Fruit fly (Drosophila melanogaster) whole organism, embryonic: ENCODE measurements around the gene Lasp.
A peak's percentile ranks its signal among the peaks of the same experiment; 100 is the strongest.

Experiments used
- Aef1 ChIP-seq: fragments of 200-800 bp; sonication (Bioruptor generic); IDR thresholded peaks from 3 replicates; pipeline ENCODE4 v1.3.6; 2022; ENCODE audit warnings: missing biosample characterization, missing genetic modification characterization
- Awh ChIP-seq: fragments of 200-800 bp; sonication (Bioruptor generic); IDR thresholded peaks from 2 replicates; pipeline ENCODE4, ENCODE4 v1.3.6; 2022; ENCODE audit warnings: missing biosample characterization, missing genetic modification characterization
- CG11456 ChIP-seq: fragments of 200-800 bp; sonication (Bioruptor generic); IDR thresholded peaks from 3 replicates; pipeline ENCODE4 v1.3.6; 2022; ENCODE audit warnings: missing biosample characterization, missing genetic modification characterization
- CG13424 ChIP-seq: fragments of 200-800 bp; sonication (Bioruptor generic); optimal IDR thresholded peaks from 2 replicates; lab custom pipeline; 2019; ENCODE audit warnings: missing biosample characterization, mild to moderate bottlenecking, missing genetic modification characterization, moderate library complexity
- CG14050 ChIP-seq: fragments of 200-800 bp; sonication (Bioruptor generic); IDR thresholded peaks from 3 replicates; pipeline ENCODE4 v1.3.6; 2022; ENCODE audit warnings: missing biosample characterization, missing genetic modification characterization
- CG1529 ChIP-seq: fragments of 200-800 bp; sonication (Bioruptor generic); optimal IDR thresholded peaks from 3 replicates; lab custom pipeline; 2018; ENCODE audit warnings: missing biosample characterization, missing genetic modification characterization
- CG17829 ChIP-seq: fragments of 200-800 bp; optimal IDR thresholded peaks from 2 replicates; lab custom pipeline; 2019; ENCODE audit warnings: missing biosample characterization, mild to moderate bottlenecking, missing genetic modification characterization, moderate library complexity
- CG18262 ChIP-seq: fragments of 200-800 bp; optimal IDR thresholded peaks from 3 replicates; lab custom pipeline; 2019; ENCODE audit warnings: missing biosample characterization, mild to moderate bottlenecking, missing genetic modification characterization, moderate library complexity
- CG2202 ChIP-seq: fragments of 200-800 bp; sonication (Bioruptor generic); optimal IDR thresholded peaks from 2 replicates; lab custom pipeline; 2018; ENCODE audit warnings: missing biosample characterization, mild to moderate bottlenecking, missing genetic modification characterization
- CG3281 ChIP-seq: fragments of 200-800 bp; sonication (Bioruptor generic); optimal IDR thresholded peaks from 3 replicates; lab custom pipeline; 2017; ENCODE audit warnings: missing biosample characterization, mild to moderate bottlenecking, missing genetic modification characterization
- CG4328 ChIP-seq: fragments of 200-800 bp; sonication (Bioruptor generic); optimal IDR thresholded peaks from 3 replicates; lab custom pipeline; 2017; ENCODE audit warnings: missing biosample characterization, missing genetic modification reagents, missing genetic modification characterization
- CG4617 ChIP-seq: fragments of 200-800 bp; sonication (Bioruptor generic); optimal IDR thresholded peaks from 3 replicates; lab custom pipeline; 2016; ENCODE audit warnings: missing biosample characterization, missing genetic modification characterization, borderline replicate concordance
- CG4820 ChIP-seq: fragments of 200-800 bp; sonication (Bioruptor generic); optimal IDR thresholded peaks from 3 replicates; lab custom pipeline; 2016; ENCODE audit warnings: missing biosample characterization, missing genetic modification characterization
- CG6854 ChIP-seq: fragments of 200-800 bp; sonication (Bioruptor generic); optimal IDR thresholded peaks from 3 replicates; lab custom pipeline; 2017; ENCODE audit warnings: missing biosample characterization, mild to moderate bottlenecking, missing genetic modification characterization
- CG7271 ChIP-seq: fragments of 200-800 bp; sonication (Bioruptor generic); optimal IDR thresholded peaks from 2 replicates; lab custom pipeline; 2018; ENCODE audit warnings: missing biosample characterization, mild to moderate bottlenecking, missing genetic modification characterization, moderate library complexity
- CG7928 ChIP-seq: fragments of 200-800 bp; sonication (Bioruptor generic); optimal IDR thresholded peaks from 2 replicates; lab custom pipeline; 2017; ENCODE audit warnings: missing biosample characterization, mild to moderate bottlenecking, missing genetic modification characterization
- CG8290 ChIP-seq, 3 experiments: fragments of 200-800 bp; sonication (Bioruptor generic); optimal IDR thresholded peaks; 2 replicates each; lab custom pipeline; 2016 to 2019; ENCODE audit warnings: missing biosample characterization in 3 of 3, missing genetic modification characterization in 3 of 3, mild to moderate bottlenecking in 2 of 3, moderate library complexity in 1 of 3
- CG8944 ChIP-seq: fragments of 200-800 bp; sonication (Bioruptor generic); optimal IDR thresholded peaks from 3 replicates; lab custom pipeline; 2016; ENCODE audit warnings: missing biosample characterization, missing genetic modification characterization
- CG9215 ChIP-seq: fragments of 200-800 bp; sonication (Bioruptor generic); IDR thresholded peaks from 2 replicates; pipeline ENCODE4 v1.3.6; 2022; ENCODE audit warnings: missing biosample characterization, missing genetic modification characterization
- CG9876 ChIP-seq: fragments of 200-800 bp; sonication (Bioruptor generic); optimal IDR thresholded peaks from 2 replicates; lab custom pipeline; 2016; ENCODE audit warnings: missing biosample characterization, missing genetic modification characterization
- Dll ChIP-seq: fragments of 200-800 bp; sonication (Bioruptor generic); IDR thresholded peaks from 4 replicates; pipeline ENCODE4 v1.3.6; 2022; ENCODE audit warnings: missing biosample characterization, missing genetic modification characterization; ENCODE audit not compliant: partially characterized antibody
- GATAe ChIP-seq: fragments of 200-800 bp; sonication (Bioruptor generic); conservative IDR thresholded peaks from 2 replicates; pipeline ENCODE4 v1.3.6; 2022; ENCODE audit warnings: missing biosample characterization, missing genetic modification characterization
- Hey ChIP-seq: fragments of 200-800 bp; sonication (Bioruptor generic); optimal IDR thresholded peaks from 3 replicates; lab custom pipeline; 2018; ENCODE audit warnings: missing biosample characterization, mild to moderate bottlenecking, missing genetic modification characterization
- Jarid2 ChIP-seq: fragments of 200-800 bp; sonication (Bioruptor generic); optimal IDR thresholded peaks from 3 replicates; lab custom pipeline; 2017; ENCODE audit warnings: mild to moderate bottlenecking, missing biosample characterization, missing genetic modification reagents, missing genetic modification characterization
- MESR4 ChIP-seq: fragments of 200-800 bp; sonication (Bioruptor generic); optimal IDR thresholded peaks from 2 replicates; lab custom pipeline; 2018; ENCODE audit warnings: missing biosample characterization, mild to moderate bottlenecking, missing genetic modification characterization, moderate library complexity
- Max ChIP-seq: fragments of 200-800 bp; sonication (Bioruptor generic); optimal IDR thresholded peaks from 2 replicates; lab custom pipeline; 2016; ENCODE audit warnings: missing biosample characterization, mild to moderate bottlenecking, missing genetic modification characterization
- NK7.1 ChIP-seq: fragments of 200-800 bp; sonication (Bioruptor generic); optimal IDR thresholded peaks from 3 replicates; lab custom pipeline; 2016; ENCODE audit warnings: missing biosample characterization, missing genetic modification characterization
- Nf-YC ChIP-seq: fragments of 200-800 bp; optimal IDR thresholded peaks from 3 replicates; lab custom pipeline; 2019; ENCODE audit warnings: missing biosample characterization, mild to moderate bottlenecking, missing genetic modification characterization, moderate library complexity
- Ravus ChIP-seq: fragments of 200-800 bp; sonication (Bioruptor generic); IDR thresholded peaks from 2 replicates; pipeline ENCODE4 v1.3.6; 2022; ENCODE audit warnings: missing biosample characterization, missing genetic modification characterization
- Ssrp ChIP-seq: fragments of 200-800 bp; sonication (Bioruptor generic); optimal IDR thresholded peaks from 2 replicates; lab custom pipeline; 2018; ENCODE audit warnings: missing biosample characterization, mild to moderate bottlenecking, missing genetic modification characterization, moderate library complexity
- ac ChIP-seq: fragments of 200-800 bp; sonication (Bioruptor generic); optimal IDR thresholded peaks from 3 replicates; lab custom pipeline; 2017; ENCODE audit warnings: missing biosample characterization, mild to moderate bottlenecking, missing genetic modification characterization
- dan ChIP-seq: fragments of 200-800 bp; sonication (Bioruptor generic); IDR thresholded peaks from 2 replicates; pipeline ENCODE4 v1.3.6; 2022; ENCODE audit warnings: missing biosample characterization, missing genetic modification characterization
- dati ChIP-seq: fragments of 200-800 bp; sonication (Bioruptor generic); IDR thresholded peaks from 2 replicates; pipeline ENCODE4 v1.3.6; 2022; ENCODE audit warnings: missing biosample characterization, missing genetic modification characterization
- emc ChIP-seq: fragments of 200-800 bp; sonication (Bioruptor generic); optimal IDR thresholded peaks from 2 replicates; lab custom pipeline; 2016; ENCODE audit warnings: missing biosample characterization, missing genetic modification characterization
- ham ChIP-seq: fragments of 200-800 bp; sonication (Bioruptor generic); IDR thresholded peaks from 2 replicates; pipeline ENCODE4 v1.3.6; 2022; ENCODE audit warnings: missing biosample characterization, missing genetic modification characterization
- ind ChIP-seq: fragments of 200-800 bp; sonication (Bioruptor generic); optimal IDR thresholded peaks from 3 replicates; lab custom pipeline; 2016; ENCODE audit warnings: missing biosample characterization, missing genetic modification characterization
- inv ChIP-seq: fragments of 200-800 bp; sonication (Bioruptor generic); IDR thresholded peaks from 2 replicates; pipeline ENCODE4 v1.3.6; 2022; ENCODE audit warnings: missing biosample characterization, missing genetic modification characterization; ENCODE audit not compliant: partially characterized antibody
- jing ChIP-seq: fragments of 200-800 bp; sonication (Bioruptor generic); optimal IDR thresholded peaks from 2 replicates; lab custom pipeline; 2018; ENCODE audit warnings: missing biosample characterization, mild to moderate bottlenecking, missing genetic modification characterization
- maf-S ChIP-seq: fragments of 200-800 bp; sonication (Bioruptor generic); optimal IDR thresholded peaks from 2 replicates; lab custom pipeline; 2016; ENCODE audit warnings: missing biosample characterization, missing genetic modification characterization
- nerfin-2 ChIP-seq: fragments of 200-800 bp; sonication (Bioruptor generic); IDR thresholded peaks from 2 replicates; pipeline ENCODE4 v1.3.6; 2022; ENCODE audit warnings: missing biosample characterization, missing genetic modification characterization; ENCODE audit not compliant: partially characterized antibody
- p53 ChIP-seq: fragments of 200-800 bp; sonication (Bioruptor generic); optimal IDR thresholded peaks from 2 replicates; lab custom pipeline; 2016; ENCODE audit warnings: missing biosample characterization, missing genetic modification characterization
- phol ChIP-seq: fragments of 200-800 bp; sonication (Bioruptor generic); optimal IDR thresholded peaks from 3 replicates; lab custom pipeline; 2018; ENCODE audit warnings: missing biosample characterization, mild to moderate bottlenecking, missing genetic modification characterization, moderate library complexity
- psq ChIP-seq: fragments of 200-800 bp; sonication (Bioruptor generic); optimal IDR thresholded peaks from 2 replicates; lab custom pipeline; 2017; ENCODE audit warnings: missing biosample characterization, missing genetic modification characterization
- pum ChIP-seq: fragments of 200-800 bp; sonication (Bioruptor generic); optimal IDR thresholded peaks from 2 replicates; lab custom pipeline; 2016; ENCODE audit warnings: missing biosample characterization, missing genetic modification characterization
- salm ChIP-seq: fragments of 200-800 bp; sonication (Bioruptor generic); optimal IDR thresholded peaks from 2 replicates; lab custom pipeline; 2018; ENCODE audit warnings: missing biosample characterization, mild to moderate bottlenecking, missing genetic modification characterization
- sens ChIP-seq: fragments of 200-800 bp; sonication (Bioruptor generic); peaks from one replicate; lab custom pipeline; 2016; ENCODE audit warnings: missing biosample characterization, missing genetic modification characterization
- stwl ChIP-seq: fragments of 200-800 bp; sonication (Bioruptor generic); optimal IDR thresholded peaks from 3 replicates; lab custom pipeline; 2018; ENCODE audit warnings: missing biosample characterization, mild to moderate bottlenecking, missing genetic modification characterization, moderate library complexity
- unc-4 ChIP-seq: fragments of 200-800 bp; sonication (Bioruptor generic); IDR thresholded peaks from 2 replicates; pipeline ENCODE4 v1.3.6; 2022; ENCODE audit warnings: missing biosample characterization, missing genetic modification characterization; ENCODE audit not compliant: partially characterized antibody
- wek ChIP-seq: fragments of 200-800 bp; sonication (Bioruptor generic); optimal IDR thresholded peaks from 3 replicates; lab custom pipeline; 2018; ENCODE audit warnings: missing biosample characterization, mild to moderate bottlenecking, missing genetic modification characterization, moderate library complexity
- wor ChIP-seq: fragments of 200-800 bp; sonication (Bioruptor generic); IDR thresholded peaks from 2 replicates; pipeline ENCODE4 v1.3.6; 2022; ENCODE audit warnings: missing biosample characterization, missing genetic modification characterization
- zfh1 ChIP-seq: fragments of 200-800 bp; sonication (Bioruptor generic); IDR thresholded peaks from 3 replicates; pipeline ENCODE4 v1.3.6; 2022; ENCODE audit warnings: missing biosample characterization, missing genetic modification characterization

Gene Lasp

dm6 chr3L:16642088-16642507 lies 69.4 kb downstream of the Lasp start (continued):
- TF ChIP-seq unc-4 (GFP tag; lab: Robert Waterston, UW), result no peak
- peak; percentile 27 for TF ChIP-seq Max (GFP tag; lab: Kevin White, UChicago)
- TF ChIP-seq Dll, result no peak
- peak; percentile 48 for TF ChIP-seq CG4820
- peak; percentile 94 for TF ChIP-seq sens (GFP tag; lab: Kevin White, UChicago)
- no peak for TF ChIP-seq maf-S
- peak; percentile 49 for TF ChIP-seq pum (GFP tag; lab: Kevin White, UChicago)
- no peak for TF ChIP-seq Jarid2 (GFP tag; lab: Kevin White, UChicago)
- TF ChIP-seq ham (GFP tag; lab: Robert Waterston, UW), result no peak
- TF ChIP-seq CG3281, result no peak
- TF ChIP-seq dati, result 0 out of 2 replicates have a peak, but pooled peaks have one; percentile 5
- no peak for TF ChIP-seq Hey (tag; lab: Kevin White, UChicago)
- peak; percentile 39 for TF ChIP-seq CG4328 (GFP tag; lab: Kevin White, UChicago)
- TF ChIP-seq CG9215 (GFP tag; lab: Robert Waterston, UW), result no peak
- no peak for TF ChIP-seq stwl (tag; lab: Kevin White, UChicago)
- TF ChIP-seq Nf-YC (tag; lab: Kevin White, UChicago), result no peak
- TF ChIP-seq wor, result peak; percentile 46; the same call in 1 of the 2 replicates
- TF ChIP-seq Ravus (GFP tag; lab: Robert Waterston, UW), result no peak
- TF ChIP-seq ac (GFP tag; lab: Kevin White, UChicago), result no peak
- no peak for TF ChIP-seq CG11456 (GFP tag; lab: Robert Waterston, UW)
- peak; percentile 66 for TF ChIP-seq CG13424 (tag; lab: Kevin White, UChicago)
- peak; percentile 4 for TF ChIP-seq CG8290 (GFP tag; optimal IDR thresholded peaks at IDR 0.05; lab: Kevin White, UChicago)
- TF ChIP-seq CG8290 (tag; optimal IDR thresholded peaks at IDR 0.05; lab: Kevin White, UChicago), result no peak
- peak; percentile 78 for TF ChIP-seq CG17829 (tag; lab: Kevin White, UChicago)
- TF ChIP-seq CG9876, result no peak
- no peak for TF ChIP-seq psq (GFP tag; lab: Kevin White, UChicago)
- TF ChIP-seq wek (GFP tag; lab: Kevin White, UChicago), result no peak
- TF ChIP-seq ind (GFP tag; lab: Kevin White, UChicago), result peak; percentile 57
- TF ChIP-seq GATAe (GFP tag; lab: Robert Waterston, UW), result no peak
- no peak for TF ChIP-seq NK7.1
- no peak for TF ChIP-seq salm
- TF ChIP-seq CG1529 (GFP tag; lab: Kevin White, UChicago), result peak; percentile 65
- TF ChIP-seq MESR4, result no peak
- no peak for TF ChIP-seq emc (GFP tag; lab: Kevin White, UChicago)
- TF ChIP-seq Awh, result no peak
- TF ChIP-seq CG6854 (GFP tag; lab: Kevin White, UChicago), result no peak
- peak; percentile 82 for TF ChIP-seq Ssrp
- TF ChIP-seq CG2202 (tag; lab: Kevin White, UChicago), result peak; percentile 34
- TF ChIP-seq inv (GFP tag; lab: Robert Waterston, UW), result no peak
- no peak for TF ChIP-seq dan (GFP tag; lab: Robert Waterston, UW)
- peak; percentile 20 for TF ChIP-seq CG8944 (GFP tag; lab: Kevin White, UChicago)
- peak; percentile 86 for TF ChIP-seq phol (tag; lab: Kevin White, UChicago)
- TF ChIP-seq CG18262, result peak; percentile 92
- TF ChIP-seq jing (GFP tag; lab: Kevin White, UChicago), result peak; percentile 22
- TF ChIP-seq zfh1 (GFP tag; lab: Robert Waterston, UW), result peak; percentile 63; the same call in 1 of the 3 replicates
- TF ChIP-seq nerfin-2 (GFP tag; lab: Robert Waterston, UW), result no peak
- TF ChIP-seq Aef1, result no peak
- no peak for TF ChIP-seq CG14050
- no peak for TF ChIP-seq CG7928 (GFP tag; lab: Kevin White, UChicago)
- TF ChIP-seq CG4617, result no peak
- TF ChIP-seq CG7271 (tag; lab: Kevin White, UChicago), result no peak
- no peak for TF ChIP-seq p53 (GFP tag; lab: Kevin White, UChicago)
